Fruit fly (Drosophila melanogaster): ENCODE results near the gene CG6693.
A peak's percentile ranks its signal among the peaks of the same experiment; 100 is the strongest.

The CG6693 gene

dm6 chr3R:11175777-11176176 lies 45.7 kb downstream of the CG6693 start:
- TF ChIP-seq Eip75B (GFP tag; optimal IDR thresholded peaks at IDR 0.05) (no peak), CG8119 (GFP tag; IDR thresholded peaks at IDR 0.05) (no peak), fkh (GFP tag; optimal IDR thresholded peaks at IDR 0.05) (no peak), CG16779 (tag; optimal IDR thresholded peaks at IDR 0.05) (no peak), CG6163 (GFP tag; IDR thresholded peaks at IDR 0.05) (no peak), acj6 (GFP tag; optimal IDR thresholded peaks at IDR 0.05) (no peak), CG6276 (GFP tag; optimal IDR thresholded peaks at IDR 0.05) (no peak), Hr39 (GFP tag; optimal IDR thresholded peaks at IDR 0.05) (no peak)

dm6 chr3R:11175308-11175707 lies 46.1 kb downstream of the CG6693 start, which contains the start of the genes Ugt304A1 and Ugt303A1:
Gene Ugt304A1 (minus strand): TSS chr3R:11175408.
Gene Ugt303A1 (plus strand): TSS chr3R:11175529.
- TF ChIP-seq fd85E (GFP tag; optimal IDR thresholded peaks at IDR 0.05) = no peak
- peak; percentile 42 for TF ChIP-seq vri (GFP tag; optimal IDR thresholded peaks at IDR 0.05)

- no peak for TF ChIP-seq CG3032 (tag; optimal IDR thresholded peaks at IDR 0.05)
- no peak for TF ChIP-seq Ets21C (GFP tag; optimal IDR thresholded peaks at IDR 0.05)
- TF ChIP-seq CG16779 (tag; optimal IDR thresholded peaks at IDR 0.05) = no peak
- no peak for TF ChIP-seq CG8632 (GFP tag; optimal IDR thresholded peaks at IDR 0.05)
- no peak for TF ChIP-seq salr (GFP tag; optimal IDR thresholded peaks at IDR 0.05)
- TF ChIP-seq eg (GFP tag; IDR thresholded peaks at IDR 0.05) = no peak
- TF ChIP-seq CG6808 (GFP tag; optimal IDR thresholded peaks at IDR 0.05) = no peak
- no peak for TF ChIP-seq Eip78C (GFP tag)
These were observed 48.3 kb downstream of the CG6693 start for dm6 chr3R:11173169-11173506.

dm6 chr3R:11172460-11173168 lies 48.8 kb downstream of the CG6693 start, which contains the start of gene Ugt35A1:
Gene Ugt35A1 (minus strand): TSS chr3R:11172664.
- TF ChIP-seq Lpt (GFP tag; optimal IDR thresholded peaks at IDR 0.05) (no peak), CG11902 (GFP tag; optimal IDR thresholded peaks at IDR 0.05) (no peak), CG6792 (GFP tag; optimal IDR thresholded peaks at IDR 0.05) (no peak), vri (GFP tag; optimal IDR thresholded peaks at IDR 0.05) (peak; percentile 75), Smox (GFP tag; optimal IDR thresholded peaks at IDR 0.05) (no peak), salr (GFP tag; optimal IDR thresholded peaks at IDR 0.05) (no peak), Met (GFP tag; optimal IDR thresholded peaks at IDR 0.05) (no peak), fd59A (GFP tag; optimal IDR thresholded peaks at IDR 0.05) (no peak), Sox15 (GFP tag; optimal IDR thresholded peaks at IDR 0.05) (no peak), svp (GFP tag) (peak; percentile 42), dac (GFP tag; optimal IDR thresholded peaks at IDR 0.05) (no peak), acj6 (GFP tag; optimal IDR thresholded peaks at IDR 0.05) (no peak), fkh (GFP tag; optimal IDR thresholded peaks at IDR 0.05) (peak; percentile 48), cyc (GFP tag; optimal IDR thresholded peaks at IDR 0.05) (no peak), CG9139 (GFP tag; optimal IDR thresholded peaks at IDR 0.05) (no peak), CG3032 (tag; optimal IDR thresholded peaks at IDR 0.05) (no peak), CG10669 (GFP tag; optimal IDR thresholded peaks at IDR 0.05) (no peak), Ets21C (GFP tag; optimal IDR thresholded peaks at IDR 0.05) (no peak), Ets96B (tag; optimal IDR thresholded peaks at IDR 0.05) (no peak)
